Worm (Caenorhabditis elegans) whole organism, L1 larva: ENCODE data around the gene anmt-2.

Experiments used
- C16A3.4 ChIP-seq: fragments of 150-350 bp; optimal IDR thresholded peaks from 2 replicates; lab custom pipeline; 2014; ENCODE audit warnings: missing biosample characterization, missing genetic modification characterization
- C34B4.2 ChIP-seq: sonication (generic microtip); optimal IDR thresholded peaks from 2 replicates; lab custom pipeline; 2017; ENCODE audit warnings: mild to moderate bottlenecking, missing genetic modification characterization, missing compliant biosample characterization
- aly-2 ChIP-seq: fragments of 150-350 bp; optimal IDR thresholded peaks from 2 replicates; lab custom pipeline; 2014; ENCODE audit warnings: missing biosample characterization, missing genetic modification characterization
- ama-1 ChIP-seq: fragments of 150-350 bp; optimal IDR thresholded peaks from 2 replicates; lab custom pipeline; 2014
- blmp-1 ChIP-seq: fragments of 150-350 bp; optimal IDR thresholded peaks from 2 replicates; lab custom pipeline; 2014; ENCODE audit warnings: missing biosample characterization, missing genetic modification characterization
- ceh-8 ChIP-seq: fragments of 200-800 bp; sonication (Bioruptor generic); optimal IDR thresholded peaks from 2 replicates; lab custom pipeline; 2018; ENCODE audit warnings: mild to moderate bottlenecking, missing genetic modification characterization, moderate library complexity, missing compliant biosample characterization
- ceh-88 ChIP-seq: fragments of 200-800 bp; sonication (Bioruptor generic); IDR thresholded peaks from 2 replicates; pipeline ENCODE4 v1.3.6; 2022; ENCODE audit warnings: missing genetic modification characterization, missing compliant biosample characterization
- dpl-1 ChIP-seq, 3 experiments: fragments of 150-350 bp in 2 of 3; sonication (generic microtip) in 1 of 3; optimal IDR thresholded peaks; 2 replicates each; lab custom pipeline; 2014 to 2017; ENCODE audit warnings: missing biosample characterization in 3 of 3, missing genetic modification characterization in 3 of 3, missing genetic modification reagents in 3 of 3
- dsc-1 ChIP-seq: sonication (generic microtip); optimal IDR thresholded peaks from 2 replicates; lab custom pipeline; 2016; ENCODE audit warnings: mild to moderate bottlenecking, missing genetic modification characterization, missing compliant biosample characterization
- efl-1 ChIP-seq, 4 experiments: fragments of 150-350 bp; optimal IDR thresholded peaks in 3 of 4; peaks in 1 of 4; 1 replicate in 1 of 4; 2 replicates in 3 of 4; lab custom pipeline; 2014; ENCODE audit warnings: missing biosample characterization in 2 of 4, missing genetic modification characterization in 2 of 4, missing genetic modification reagents in 2 of 4
- efl-3 ChIP-seq: fragments of 200-800 bp; sonication (Bioruptor generic); optimal IDR thresholded peaks from 2 replicates; lab custom pipeline; 2018; ENCODE audit warnings: mild to moderate bottlenecking, missing genetic modification characterization, missing compliant biosample characterization
- egl-13 ChIP-seq: sonication (generic microtip); optimal IDR thresholded peaks from 2 replicates; lab custom pipeline; 2016; ENCODE audit warnings: missing genotype, missing genetic modification reagents, missing genetic modification characterization, missing compliant biosample characterization
- elt-2 ChIP-seq: sonication (generic microtip); optimal IDR thresholded peaks from 2 replicates; lab custom pipeline; 2016; ENCODE audit warnings: missing genetic modification characterization, mild to moderate bottlenecking, inconsistent platforms, missing compliant biosample characterization, missing genetic modification reagents
- fos-1 ChIP-seq: fragments of 150-350 bp; optimal IDR thresholded peaks from 2 replicates; lab custom pipeline; 2014; ENCODE audit warnings: missing biosample characterization, missing genetic modification characterization
- grh-1 ChIP-seq: fragments of 200-800 bp; sonication (Bioruptor generic); IDR thresholded peaks from 2 replicates; pipeline ENCODE4 v1.3.6; 2022; ENCODE audit warnings: missing genetic modification reagents, missing genetic modification characterization, missing compliant biosample characterization
- hlh-17 ChIP-seq: fragments of 200-800 bp; sonication (Bioruptor generic); optimal IDR thresholded peaks from 2 replicates; lab custom pipeline; 2018; ENCODE audit warnings: missing genetic modification characterization, mild to moderate bottlenecking, missing compliant biosample characterization, moderate library complexity, borderline replicate concordance
- hlh-4 ChIP-seq: sonication (generic microtip); optimal IDR thresholded peaks from 2 replicates; lab custom pipeline; 2016; ENCODE audit warnings: mild to moderate bottlenecking, missing genetic modification characterization, missing compliant biosample characterization
- hpl-2 ChIP-seq: fragments of 150-350 bp; optimal IDR thresholded peaks from 2 replicates; lab custom pipeline; 2014; ENCODE audit warnings: missing biosample characterization, missing genetic modification reagents, missing genetic modification characterization
- isw-1 ChIP-seq: fragments of 200-800 bp; sonication (Bioruptor generic); IDR thresholded peaks from 2 replicates; pipeline ENCODE4 v1.3.6; 2022; ENCODE audit warnings: missing genetic modification characterization, missing compliant biosample characterization
- jun-1 ChIP-seq: fragments of 150-350 bp; optimal IDR thresholded peaks from 2 replicates; lab custom pipeline; 2014; ENCODE audit warnings: missing biosample characterization, missing genetic modification reagents, missing genetic modification characterization
- lin-13 ChIP-seq: fragments of 150-350 bp; optimal IDR thresholded peaks from 2 replicates; lab custom pipeline; 2014; ENCODE audit warnings: missing biosample characterization, missing genetic modification reagents, missing genetic modification characterization
- lin-14 ChIP-seq: fragments of 200-800 bp; sonication (Bioruptor generic); optimal IDR thresholded peaks from 2 replicates; lab custom pipeline; 2018; ENCODE audit warnings: mild to moderate bottlenecking, missing genetic modification characterization, moderate library complexity, missing compliant biosample characterization
- lin-39 ChIP-seq: fragments of 150-350 bp; optimal IDR thresholded peaks from 2 replicates; lab custom pipeline; 2014; ENCODE audit warnings: missing biosample characterization, missing genetic modification reagents, missing genetic modification characterization
- lir-3 ChIP-seq: sonication (generic microtip); optimal IDR thresholded peaks from 2 replicates; lab custom pipeline; 2016; ENCODE audit warnings: mild to moderate bottlenecking, missing genetic modification characterization, moderate library complexity, missing compliant biosample characterization; ENCODE audit not compliant: poor library complexity
- mab-9 ChIP-seq: fragments of 200-800 bp; sonication (Bioruptor generic); IDR thresholded peaks from 2 replicates; pipeline ENCODE4 v1.3.6; 2022; ENCODE audit warnings: missing genetic modification reagents, missing genetic modification characterization, missing compliant biosample characterization
- mdl-1 ChIP-seq, 2 experiments: fragments of 150-350 bp; optimal IDR thresholded peaks; 2 replicates each; lab custom pipeline; 2014 to 2017; ENCODE audit warnings: missing biosample characterization in 2 of 2, missing genetic modification characterization in 2 of 2, inconsistent platforms in 1 of 2
- mep-1 ChIP-seq: fragments of 150-350 bp; optimal IDR thresholded peaks from 2 replicates; lab custom pipeline; 2014; ENCODE audit warnings: missing biosample characterization, missing genetic modification characterization
- nhr-11 ChIP-seq: fragments of 150-350 bp; optimal IDR thresholded peaks from 2 replicates; lab custom pipeline; 2014; ENCODE audit warnings: missing biosample characterization, missing genetic modification characterization
- nhr-20 ChIP-seq: sonication (generic microtip); optimal IDR thresholded peaks from 2 replicates; lab custom pipeline; 2016; ENCODE audit warnings: mild to moderate bottlenecking, missing genetic modification characterization, missing compliant biosample characterization
- nhr-28 ChIP-seq: fragments of 150-350 bp; optimal IDR thresholded peaks from 2 replicates; lab custom pipeline; 2014; ENCODE audit warnings: missing biosample characterization, missing genetic modification characterization
- nhr-47 ChIP-seq: sonication (generic microtip); optimal IDR thresholded peaks from 2 replicates; lab custom pipeline; 2016; ENCODE audit warnings: mild to moderate bottlenecking, missing genetic modification characterization, moderate library complexity, missing compliant biosample characterization
- nhr-71 ChIP-seq: sonication (generic microtip); optimal IDR thresholded peaks from 2 replicates; lab custom pipeline; 2016; ENCODE audit warnings: mild to moderate bottlenecking, missing genetic modification characterization, moderate library complexity, missing compliant biosample characterization
- nhr-84 ChIP-seq: sonication (generic microtip); optimal IDR thresholded peaks from 2 replicates; lab custom pipeline; 2017; ENCODE audit warnings: missing biosample characterization, missing genetic modification characterization
- pqm-1 ChIP-seq: sonication (generic microtip); optimal IDR thresholded peaks from 3 replicates; lab custom pipeline; 2017; ENCODE audit warnings: missing biosample characterization, missing genetic modification characterization
- snu-23 ChIP-seq: sonication (generic microtip); optimal IDR thresholded peaks from 2 replicates; lab custom pipeline; 2016; ENCODE audit warnings: missing genetic modification characterization, missing compliant biosample characterization
- sptf-1 ChIP-seq: fragments of 150-350 bp; optimal IDR thresholded peaks from 2 replicates; lab custom pipeline; 2014; ENCODE audit warnings: missing biosample characterization, missing genetic modification characterization
- tbx-2 ChIP-seq: sonication (generic microtip); optimal IDR thresholded peaks from 2 replicates; lab custom pipeline; 2016; ENCODE audit warnings: missing genetic modification characterization, missing compliant biosample characterization
- unc-30 ChIP-seq: sonication (generic microtip); optimal IDR thresholded peaks from 2 replicates; lab custom pipeline; 2017; ENCODE audit warnings: missing biosample characterization, missing genetic modification characterization
- unc-86 ChIP-seq: sonication (generic microtip); optimal IDR thresholded peaks from 2 replicates; lab custom pipeline; 2016; ENCODE audit warnings: missing genetic modification characterization, missing compliant biosample characterization
- unc-98 ChIP-seq: fragments of 200-800 bp; sonication (Bioruptor generic); IDR thresholded peaks from 2 replicates; pipeline ENCODE4 v1.3.6; 2022; ENCODE audit warnings: missing genetic modification characterization, missing compliant biosample characterization
- xbp-1 ChIP-seq: sonication (generic microtip); optimal IDR thresholded peaks from 2 replicates; lab custom pipeline; 2016; ENCODE audit warnings: missing genetic modification characterization, missing compliant biosample characterization
- zip-4 ChIP-seq: fragments of 200-800 bp; sonication (Bioruptor generic); optimal IDR thresholded peaks from 2 replicates; lab custom pipeline; 2018; ENCODE audit warnings: mild to moderate bottlenecking, missing genetic modification characterization, moderate library complexity, missing compliant biosample characterization

Gene anmt-2

DNA sequence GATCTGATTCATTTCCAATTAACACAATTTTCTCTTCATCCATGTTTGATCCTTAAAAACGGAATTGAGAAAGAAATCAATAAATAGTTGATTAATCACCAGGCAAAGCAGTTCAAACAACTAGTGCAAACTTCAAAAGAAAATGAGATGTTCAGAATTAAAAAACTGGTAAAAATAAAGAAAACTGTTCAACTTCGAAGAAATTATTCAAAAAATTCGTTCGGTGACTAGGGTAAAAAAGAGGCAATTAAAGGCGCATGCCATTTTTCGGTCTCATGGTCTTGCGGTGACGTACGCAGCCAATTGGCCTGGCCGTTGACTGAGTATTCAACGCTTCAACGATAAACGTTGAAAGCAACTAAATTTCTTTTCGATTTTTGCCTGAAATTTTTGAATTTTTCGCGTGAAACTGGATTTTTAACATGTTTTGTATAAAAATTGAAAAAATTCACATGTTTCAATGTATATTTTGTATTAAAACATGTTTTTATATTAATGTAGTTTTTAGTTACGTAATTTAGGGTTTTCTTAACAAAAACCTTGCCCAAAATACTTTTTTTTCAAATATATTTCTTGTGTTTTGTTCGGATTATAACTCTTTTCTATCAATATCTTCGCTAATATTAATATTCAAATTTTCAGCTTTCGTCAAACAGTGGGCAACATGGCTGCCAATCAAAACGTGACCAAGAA is 48.7 kb upstream of the anmt-2 start, which contains the start of the genes sna-3 and rps-3 (continued):
- peak; percentile 79 for TF ChIP-seq snu-23 (GFP tag; lab: Kevin White, UChicago)
- no peak for TF ChIP-seq elt-2 (tag; lab: Kevin White, UChicago)
- peak; percentile 82 to 88 for TF ChIP-seq efl-1 (optimal IDR thresholded peaks at IDR 0.05; lab: Kevin White, UChicago)
- TF ChIP-seq efl-1 (GFP tag; optimal IDR thresholded peaks at IDR 0.05 in 1 of 2; lab: Kevin White, UChicago), result peak; percentile 73 to 96
- TF ChIP-seq nhr-11, result no peak
- TF ChIP-seq efl-3 (GFP tag; lab: Kevin White, UChicago), result no peak
- TF ChIP-seq mab-9, result no peak
- TF ChIP-seq dpl-1 (GFP tag; optimal IDR thresholded peaks at IDR 0.05; lab: Kevin White, UChicago), result peak; percentile 70 to 80 (median 78)
- no peak for TF ChIP-seq unc-30 (tag; lab: Kevin White, UChicago)
- peak; percentile 62 for TF ChIP-seq nhr-20 (tag; lab: Kevin White, UChicago)
- peak; percentile 23 for TF ChIP-seq lin-39 (tag; lab: Kevin White, UChicago)
- no peak for TF ChIP-seq sptf-1 (tag; lab: Kevin White, UChicago)
- no peak for TF ChIP-seq hlh-4 (tag; lab: Kevin White, UChicago)
- TF ChIP-seq nhr-71 (tag; lab: Kevin White, UChicago), result peak; percentile 83

ce11 chrIII:6202440-6202839 is 44.9 kb upstream of the anmt-2 start:
- no peak for TF ChIP-seq jun-1 (tag; lab: Kevin White, UChicago)
- peak; percentile 12 for TF ChIP-seq aly-2
- no peak for TF ChIP-seq efl-1 (optimal IDR thresholded peaks at IDR 0.05; lab: Kevin White, UChicago)
- TF ChIP-seq efl-1 (GFP tag; optimal IDR thresholded peaks at IDR 0.05 in 1 of 2; lab: Kevin White, UChicago), result peak in 1 of 2 experiments; percentile 38

DNA sequence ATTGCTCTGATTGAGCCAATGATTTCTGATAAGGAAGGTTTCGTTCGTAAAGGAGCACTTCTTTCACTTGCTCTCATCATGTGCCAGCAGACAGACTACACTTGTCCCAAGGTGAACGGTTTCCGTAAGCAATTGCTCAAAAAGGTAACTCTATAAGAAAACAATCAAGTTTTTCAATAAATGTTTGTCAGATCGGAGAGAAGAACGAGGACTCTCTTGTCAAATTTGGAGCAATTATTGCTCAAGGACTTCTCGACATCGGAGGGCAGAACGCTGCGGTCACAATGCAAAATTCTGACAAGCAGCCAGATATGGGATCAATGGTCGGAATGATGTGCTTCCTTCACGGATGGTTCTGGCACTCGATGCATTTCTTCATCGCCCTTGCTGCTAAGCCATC is 43.8 kb upstream of the anmt-2 start:
- TF ChIP-seq xbp-1 (tag; lab: Kevin White, UChicago), result no peak
- TF ChIP-seq, all 84 proteins: peak for 0

DNA sequence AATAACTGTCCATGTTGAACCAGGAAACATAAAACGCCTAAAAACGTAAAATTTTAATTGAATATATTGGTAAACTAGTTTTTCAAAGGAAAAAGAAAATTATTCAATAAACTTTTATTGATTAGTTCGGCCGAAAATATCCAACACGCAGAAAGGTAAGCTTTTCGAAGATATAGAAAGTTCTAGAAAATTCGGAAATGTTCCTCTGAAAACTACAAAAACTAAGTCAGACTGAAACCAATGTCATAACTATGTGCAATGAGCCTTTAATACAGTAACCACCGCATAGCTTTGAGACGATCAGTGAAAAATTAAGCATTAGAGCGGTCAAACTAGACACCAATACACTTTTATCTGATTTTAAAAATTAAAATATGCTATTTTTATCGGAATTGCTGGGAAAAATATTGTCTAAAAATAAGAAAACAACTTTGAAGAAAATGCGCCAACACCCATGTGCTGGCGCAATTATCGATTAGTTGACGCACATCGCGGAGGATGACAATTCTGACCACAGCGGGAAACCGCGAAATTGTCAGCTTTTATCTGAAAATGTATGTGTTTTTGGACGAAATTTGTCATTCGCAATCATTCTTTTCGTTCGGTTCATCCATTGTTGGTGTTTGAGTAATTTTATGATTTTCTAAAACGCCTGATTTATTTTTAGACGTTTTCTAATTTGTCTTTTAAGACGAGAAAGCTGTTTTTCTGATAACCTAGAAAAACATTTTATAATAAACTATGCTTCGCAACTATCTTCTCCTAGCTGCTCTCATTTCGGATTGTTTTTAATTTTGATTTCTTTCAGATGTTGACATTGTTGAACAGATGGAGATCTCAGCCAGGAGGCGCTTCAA is 41.0 kb upstream of the anmt-2 start, which contains the start of the genes C23G10.7 and rpn-2:
TSS of gene C23G10.7 (minus strand) at position 37 of the 857 bp plus-strand sequence.
TSS of gene rpn-2 (plus strand) at position 807 of the 857 bp plus-strand sequence.
- TF ChIP-seq ceh-8 (GFP tag; lab: Kevin White, UChicago), result no peak
- TF ChIP-seq pqm-1 (tag; lab: Kevin White, UChicago), result no peak
- TF ChIP-seq isw-1 (GFP tag; lab: Robert Waterston, UW), result peak; percentile 63
- TF ChIP-seq unc-86, result peak; percentile 61
- peak; percentile 56 for TF ChIP-seq C16A3.4 (tag; lab: Kevin White, UChicago)
- TF ChIP-seq C34B4.2, result no peak
- no peak for TF ChIP-seq hlh-17 (GFP tag; lab: Kevin White, UChicago)
- peak; percentile 80 for TF ChIP-seq nhr-47 (tag; lab: Kevin White, UChicago)
- peak; percentile 1 for TF ChIP-seq lir-3 (tag; lab: Kevin White, UChicago)
- no peak for TF ChIP-seq unc-98 (GFP tag; lab: Robert Waterston, UW)
- no peak for TF ChIP-seq nhr-84 (tag; lab: Kevin White, UChicago)
- TF ChIP-seq zip-4 (GFP tag; lab: Kevin White, UChicago), result peak; percentile 17
- peak; percentile 14 for TF ChIP-seq ama-1 (lab: Kevin White, UChicago)
- peak; percentile 72 for TF ChIP-seq nhr-20 (tag; lab: Kevin White, UChicago)
- TF ChIP-seq lin-14 (GFP tag; lab: Kevin White, UChicago), result peak; percentile 64
- TF ChIP-seq nhr-28 (tag; lab: Kevin White, UChicago), result no peak
- TF ChIP-seq blmp-1 (tag; lab: Kevin White, UChicago), result peak; percentile 52
- peak; percentile 8; the same call in 1 of the 2 replicates for TF ChIP-seq grh-1 (GFP tag; lab: Robert Waterston, UW)
- TF ChIP-seq hpl-2 (GFP tag; lab: Kevin White, UChicago), result no peak
- TF ChIP-seq mep-1 (tag; lab: Kevin White, UChicago), result peak; percentile 90
- TF ChIP-seq lin-13 (GFP tag; lab: Kevin White, UChicago), result peak; percentile 66
- peak; percentile 24 for TF ChIP-seq elt-2 (tag; lab: Kevin White, UChicago)
- no peak for TF ChIP-seq aly-2
- TF ChIP-seq fos-1 (tag; lab: Kevin White, UChicago), result peak; percentile 32
- peak; percentile 9 for TF ChIP-seq egl-13 (tag; lab: Kevin White, UChicago)
- peak; percentile 71 for TF ChIP-seq dsc-1 (tag; lab: Kevin White, UChicago)
- no peak for TF ChIP-seq sptf-1 (tag; lab: Kevin White, UChicago)
- TF ChIP-seq nhr-11, result no peak
- TF ChIP-seq mdl-1 (tag; optimal IDR thresholded peaks at IDR 0.05; lab: Kevin White, UChicago), result peak in 1 of 2 experiments; percentile 55
- TF ChIP-seq lin-39 (tag; lab: Kevin White, UChicago), result peak; percentile 13
- no peak for TF ChIP-seq unc-30 (tag; lab: Kevin White, UChicago)
- no peak for TF ChIP-seq ceh-88
- peak; percentile 73 for TF ChIP-seq tbx-2 (tag; lab: Kevin White, UChicago)
